Worm (Caenorhabditis elegans) whole organism, L4/young adult: ENCODE results near the gene K08D8.5.

Source experiments
- W03F9.2 ChIP-seq: fragments of 150-350 bp; optimal IDR thresholded peaks from 2 replicates; lab custom pipeline; 2014; ENCODE audit warnings: missing biosample characterization, missing genetic modification characterization
- him-1 ChIP-seq: sonication (generic microtip); optimal IDR thresholded peaks from 2 replicates; lab custom pipeline; 2016; ENCODE audit warnings: missing genotype, missing genetic modification reagents, missing genetic modification characterization, missing compliant biosample characterization

DNA sequence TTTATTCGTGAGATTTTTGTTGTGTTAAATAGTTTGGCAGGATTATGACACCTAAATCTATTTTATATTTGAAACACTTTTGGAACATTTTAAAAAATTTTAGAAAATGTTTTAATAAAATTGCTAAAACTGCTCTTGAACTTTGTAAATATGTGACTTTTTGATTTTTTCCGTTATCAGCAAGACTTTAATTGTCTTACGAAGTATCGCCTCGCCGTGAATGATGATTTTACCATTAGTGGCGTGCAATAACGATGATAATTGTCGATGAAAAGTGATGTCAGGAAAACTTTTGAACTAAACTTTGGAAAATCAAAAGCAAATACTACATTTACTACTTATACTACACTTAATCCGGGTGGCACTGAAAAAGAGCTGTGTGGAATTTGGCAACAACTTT is 8.6 kb upstream of the K08D8.5 start:
- TF ChIP-seq him-1 (no peak), W03F9.2 (tag; lab: Kevin White, UChicago) (no peak)
